Worm (Caenorhabditis elegans) whole organism, L1 larva: ENCODE results near the gene C14C6.2.

Experiments
- efl-1 ChIP-seq, 4 experiments: fragments of 150-350 bp; optimal IDR thresholded peaks in 3 of 4; peaks in 1 of 4; 1 replicate in 1 of 4; 2 replicates in 3 of 4; lab custom pipeline; 2014; ENCODE audit warnings: missing biosample characterization in 2 of 4, missing genetic modification characterization in 2 of 4, missing genetic modification reagents in 2 of 4
- lir-3 ChIP-seq: sonication (generic microtip); optimal IDR thresholded peaks from 2 replicates; lab custom pipeline; 2016; ENCODE audit warnings: mild to moderate bottlenecking, missing genetic modification characterization, moderate library complexity, missing compliant biosample characterization; ENCODE audit not compliant: poor library complexity
- mdl-1 ChIP-seq, 2 experiments: fragments of 150-350 bp; optimal IDR thresholded peaks; 2 replicates each; lab custom pipeline; 2014 to 2017; ENCODE audit warnings: missing biosample characterization in 2 of 2, missing genetic modification characterization in 2 of 2, inconsistent platforms in 1 of 2
- mep-1 ChIP-seq: fragments of 150-350 bp; optimal IDR thresholded peaks from 2 replicates; lab custom pipeline; 2014; ENCODE audit warnings: missing biosample characterization, missing genetic modification characterization
- nhr-11 ChIP-seq: fragments of 150-350 bp; optimal IDR thresholded peaks from 2 replicates; lab custom pipeline; 2014; ENCODE audit warnings: missing biosample characterization, missing genetic modification characterization
- nhr-237 ChIP-seq: fragments of 150-350 bp; optimal IDR thresholded peaks from 2 replicates; lab custom pipeline; 2014; ENCODE audit warnings: missing biosample characterization, missing genetic modification characterization
- nhr-76 ChIP-seq: sonication (generic microtip); optimal IDR thresholded peaks from 2 replicates; lab custom pipeline; 2017; ENCODE audit warnings: missing biosample characterization, missing genetic modification characterization
- pqm-1 ChIP-seq: sonication (generic microtip); optimal IDR thresholded peaks from 3 replicates; lab custom pipeline; 2017; ENCODE audit warnings: missing biosample characterization, missing genetic modification characterization
- skn-1 ChIP-seq: fragments of 150-350 bp; optimal IDR thresholded peaks from 2 replicates; lab custom pipeline; 2014; ENCODE audit warnings: missing biosample characterization, missing genetic modification characterization
- unc-130 ChIP-seq: fragments of 150-350 bp; optimal IDR thresholded peaks from 2 replicates; lab custom pipeline; 2017; ENCODE audit warnings: missing biosample characterization, missing genetic modification characterization, inconsistent platforms
- unc-62 ChIP-seq: fragments of 150-350 bp; optimal IDR thresholded peaks from 2 replicates; lab custom pipeline; 2014; ENCODE audit warnings: missing biosample characterization, missing genetic modification reagents, missing genetic modification characterization
- ztf-11 ChIP-seq, 2 experiments: sonication (generic microtip); optimal IDR thresholded peaks; 2 replicates each; lab custom pipeline; 2016 to 2017; ENCODE audit warnings: missing genetic modification characterization in 2 of 2, missing biosample characterization in 1 of 2, missing compliant biosample characterization in 1 of 2

- TF ChIP-seq lir-3 (tag; lab: Kevin White, UChicago) (no peak), mep-1 (tag; lab: Kevin White, UChicago) (no peak), nhr-76 (tag; lab: Kevin White, UChicago) (no peak), pqm-1 (tag; lab: Kevin White, UChicago) (no peak), nhr-11 (no peak), skn-1 (no peak), unc-62 (GFP tag; lab: Kevin White, UChicago) (no peak), mdl-1 (tag; optimal IDR thresholded peaks at IDR 0.05; lab: Kevin White, UChicago) (no peak), ztf-11 (tag; optimal IDR thresholded peaks at IDR 0.05; lab: Kevin White, UChicago) (no peak), efl-1 (optimal IDR thresholded peaks at IDR 0.05; lab: Kevin White, UChicago) (no peak), efl-1 (GFP tag; optimal IDR thresholded peaks at IDR 0.05 in 1 of 2; lab: Kevin White, UChicago) (no peak), nhr-237 (no peak), unc-130 (tag; lab: Kevin White, UChicago) (no peak)
Observed at ce11 chrV:541470-541869, 21.5 kb upstream of the C14C6.2 start.
